Fruit fly (Drosophila melanogaster) whole organism, prepupa: ENCODE data around the gene CG31380.

Source experiments
- Blimp-1 ChIP-seq: fragments of 200-800 bp; sonication (Bioruptor generic); optimal IDR thresholded peaks from 3 replicates; lab custom pipeline; 2017; ENCODE audit warnings: missing biosample characterization, missing genetic modification characterization, mild to moderate bottlenecking, moderate library complexity, missing genetic modification reagents
- CG10669 ChIP-seq: fragments of 200-800 bp; sonication (Bioruptor generic); optimal IDR thresholded peaks from 3 replicates; lab custom pipeline; 2018; ENCODE audit warnings: missing biosample characterization, mild to moderate bottlenecking, missing genetic modification characterization, moderate library complexity
- CG11294 ChIP-seq: fragments of 200-800 bp; sonication (Bioruptor generic); IDR thresholded peaks from 2 replicates; pipeline ENCODE4 v1.3.6; 2022; ENCODE audit warnings: missing biosample characterization, missing genetic modification characterization
- CG11762 ChIP-seq: fragments of 200-800 bp; sonication (Bioruptor generic); optimal IDR thresholded peaks from 3 replicates; lab custom pipeline; 2016; ENCODE audit warnings: missing biosample characterization, missing genetic modification characterization; ENCODE audit not compliant: insufficient read depth
- CG11902 ChIP-seq: fragments of 200-800 bp; sonication (Bioruptor generic); optimal IDR thresholded peaks from 3 replicates; lab custom pipeline; 2016; ENCODE audit warnings: missing biosample characterization, missing genetic modification characterization
- CG15336 ChIP-seq: fragments of 200-800 bp; sonication (Bioruptor generic); IDR thresholded peaks from 2 replicates; pipeline ENCODE4 v1.3.6; 2022; ENCODE audit warnings: missing biosample characterization, missing genetic modification characterization
- CG1621 ChIP-seq: fragments of 200-800 bp; sonication (Bioruptor generic); optimal IDR thresholded peaks from 3 replicates; lab custom pipeline; 2018; ENCODE audit warnings: missing biosample characterization, mild to moderate bottlenecking, missing genetic modification characterization
- CG16779 ChIP-seq: fragments of 200-800 bp; sonication (Bioruptor generic); optimal IDR thresholded peaks from 3 replicates; lab custom pipeline; 2017; ENCODE audit warnings: missing biosample characterization, mild to moderate bottlenecking, missing genetic modification characterization
- CG3032 ChIP-seq: fragments of 200-800 bp; optimal IDR thresholded peaks from 2 replicates; lab custom pipeline; 2019; ENCODE audit warnings: missing biosample characterization, mild to moderate bottlenecking, missing genetic modification characterization, moderate library complexity
- CG32006 ChIP-seq: fragments of 200-800 bp; sonication (Bioruptor generic); optimal IDR thresholded peaks from 3 replicates; lab custom pipeline; 2017; ENCODE audit warnings: missing biosample characterization, mild to moderate bottlenecking, missing genetic modification characterization
- CG6163 ChIP-seq: fragments of 200-800 bp; sonication (Bioruptor generic); IDR thresholded peaks from 3 replicates; pipeline ENCODE4 v1.3.6; 2022; ENCODE audit warnings: missing biosample characterization, missing genetic modification characterization
- CG6276 ChIP-seq: fragments of 200-800 bp; sonication (Bioruptor generic); optimal IDR thresholded peaks from 2 replicates; lab custom pipeline; 2017; ENCODE audit warnings: missing biosample characterization, mild to moderate bottlenecking, missing genetic modification characterization
- CG6854 ChIP-seq: fragments of 200-800 bp; sonication (Bioruptor generic); optimal IDR thresholded peaks from 2 replicates; lab custom pipeline; 2017; ENCODE audit warnings: missing biosample characterization, mild to moderate bottlenecking, missing genetic modification characterization
- CG8319 ChIP-seq: fragments of 200-800 bp; sonication (Bioruptor generic); optimal IDR thresholded peaks from 3 replicates; lab custom pipeline; 2016; ENCODE audit warnings: missing biosample characterization, missing genetic modification characterization
- Eip93F ChIP-seq: fragments of 200-800 bp; sonication (Bioruptor generic); optimal IDR thresholded peaks from 2 replicates; lab custom pipeline; 2016; ENCODE audit warnings: missing biosample characterization, mild to moderate bottlenecking, missing genetic modification characterization
- OdsH ChIP-seq: fragments of 200-800 bp; sonication (Bioruptor generic); optimal IDR thresholded peaks from 3 replicates; lab custom pipeline; 2016; ENCODE audit warnings: missing biosample characterization, missing genetic modification characterization
- Smox ChIP-seq: fragments of 200-800 bp; sonication (Bioruptor generic); optimal IDR thresholded peaks from 3 replicates; lab custom pipeline; 2016; ENCODE audit warnings: missing biosample characterization, missing genetic modification characterization
- Sox102F ChIP-seq: fragments of 200-800 bp; sonication (Bioruptor generic); optimal IDR thresholded peaks from 2 replicates; lab custom pipeline; 2016; ENCODE audit warnings: missing biosample characterization, mild to moderate bottlenecking, missing genetic modification characterization
- Sox14 ChIP-seq: fragments of 200-800 bp; sonication (Bioruptor generic); optimal IDR thresholded peaks from 3 replicates; lab custom pipeline; 2016; ENCODE audit warnings: missing biosample characterization, missing genetic modification characterization
- achi ChIP-seq: fragments of 200-800 bp; sonication (Bioruptor generic); optimal IDR thresholded peaks from 3 replicates; lab custom pipeline; 2016; ENCODE audit warnings: missing biosample characterization, missing genetic modification characterization
- acj6 ChIP-seq: fragments of 200-800 bp; sonication (Bioruptor generic); optimal IDR thresholded peaks from 3 replicates; lab custom pipeline; 2016; ENCODE audit warnings: missing biosample characterization, missing genetic modification characterization
- cyc ChIP-seq: fragments of 200-800 bp; sonication (Bioruptor generic); optimal IDR thresholded peaks from 3 replicates; lab custom pipeline; 2016; ENCODE audit warnings: missing biosample characterization, missing genetic modification characterization
- dsx ChIP-seq: fragments of 200-800 bp; optimal IDR thresholded peaks from 3 replicates; lab custom pipeline; 2019; ENCODE audit warnings: missing biosample characterization, mild to moderate bottlenecking, missing genetic modification characterization, moderate library complexity; ENCODE audit not compliant: poor library complexity, severe bottlenecking
- fd85E ChIP-seq: fragments of 200-800 bp; sonication (Bioruptor generic); optimal IDR thresholded peaks from 3 replicates; lab custom pipeline; 2016; ENCODE audit warnings: missing biosample characterization, missing genetic modification characterization
- fkh ChIP-seq: fragments of 200-800 bp; sonication (Bioruptor generic); optimal IDR thresholded peaks from 3 replicates; lab custom pipeline; 2017; ENCODE audit warnings: missing biosample characterization, mild to moderate bottlenecking, missing genetic modification characterization, moderate library complexity
- lz ChIP-seq: fragments of 200-800 bp; sonication (Bioruptor generic); optimal IDR thresholded peaks from 3 replicates; lab custom pipeline; 2016; ENCODE audit warnings: missing biosample characterization, missing genetic modification characterization
- salr ChIP-seq, 2 experiments: fragments of 200-800 bp; sonication (Bioruptor generic); optimal IDR thresholded peaks; 3 replicates each; lab custom pipeline; 2016 to 2018; ENCODE audit warnings: missing biosample characterization in 2 of 2, missing genetic modification characterization in 2 of 2, mild to moderate bottlenecking in 1 of 2
- svp ChIP-seq: fragments of 200-800 bp; sonication (Bioruptor generic); peaks from one replicate; lab custom pipeline; 2016; ENCODE audit warnings: missing biosample characterization, missing genetic modification characterization
- topi ChIP-seq: fragments of 200-800 bp; sonication (Bioruptor generic); optimal IDR thresholded peaks from 3 replicates; lab custom pipeline; 2016; ENCODE audit warnings: missing biosample characterization, missing genetic modification characterization
- vri ChIP-seq: fragments of 200-800 bp; sonication (Bioruptor generic); optimal IDR thresholded peaks from 3 replicates; lab custom pipeline; 2016; ENCODE audit warnings: missing biosample characterization, mild to moderate bottlenecking, missing genetic modification characterization

Gene CG31380

dm6 chr3R:25815179-25815578 lies 25.9 kb upstream of the CG31380 start, which contains the start of gene CG14354:
CG14354 (plus strand) TSS chr3R:25815479.
- TF ChIP-seq Sox102F (GFP tag; lab: Kevin White, UChicago): no peak
- TF ChIP-seq CG1621 (tag; lab: Kevin White, UChicago): no peak
- no peak for TF ChIP-seq lz
- no peak for TF ChIP-seq acj6 (GFP tag; lab: Kevin White, UChicago)
- TF ChIP-seq OdsH (GFP tag; lab: Kevin White, UChicago): no peak
- no peak for TF ChIP-seq CG6163
- no peak for TF ChIP-seq fd85E (GFP tag; lab: Kevin White, UChicago)

dm6 chr3R:25811611-25812010 lies 22.4 kb upstream of the CG31380 start, which contains the start of the genes Acam and CG17770:
Acam (plus strand) TSS chr3R:25811911.
CG17770 (plus strand) TSS chr3R:25811911.
- no peak for TF ChIP-seq topi (GFP tag; lab: Kevin White, UChicago)
- TF ChIP-seq CG11762 (GFP tag; lab: Kevin White, UChicago): no peak
- no peak for TF ChIP-seq OdsH (GFP tag; lab: Kevin White, UChicago)
- TF ChIP-seq CG15336 (GFP tag; lab: Robert Waterston, UW): no peak
- no peak for TF ChIP-seq Sox102F (GFP tag; lab: Kevin White, UChicago)
- no peak for TF ChIP-seq CG11902 (GFP tag; lab: Kevin White, UChicago)
- no peak for TF ChIP-seq CG32006 (GFP tag; lab: Kevin White, UChicago)
- no peak for TF ChIP-seq CG10669 (GFP tag; lab: Kevin White, UChicago)
- no peak for TF ChIP-seq Blimp-1 (GFP tag; lab: Kevin White, UChicago)
- no peak for TF ChIP-seq salr (GFP tag; optimal IDR thresholded peaks at IDR 0.05; lab: Kevin White, UChicago)

- TF ChIP-seq CG16779 (tag; lab: Kevin White, UChicago): no peak
- no peak for TF ChIP-seq fd85E (GFP tag; lab: Kevin White, UChicago)
- TF ChIP-seq CG6854 (GFP tag; lab: Kevin White, UChicago): no peak
- TF ChIP-seq achi (GFP tag; lab: Kevin White, UChicago): no peak
- no peak for TF ChIP-seq CG11294
- no peak for TF ChIP-seq Eip93F
- no peak for TF ChIP-seq salr (GFP tag; optimal IDR thresholded peaks at IDR 0.05; lab: Kevin White, UChicago)
- TF ChIP-seq Blimp-1 (GFP tag; lab: Kevin White, UChicago): no peak
- TF ChIP-seq CG3032 (tag; lab: Kevin White, UChicago): no peak
- no peak for TF ChIP-seq OdsH (GFP tag; lab: Kevin White, UChicago)
- TF ChIP-seq Smox (GFP tag; lab: Kevin White, UChicago): no peak
- no peak for TF ChIP-seq Sox14 (GFP tag; lab: Kevin White, UChicago)
- TF ChIP-seq CG8319 (GFP tag; lab: Kevin White, UChicago): no peak
- TF ChIP-seq, all 60 proteins: peak for 0
These were observed 21.5 kb upstream of the CG31380 start, which contains the start of gene CG5024 for dm6 chr3R:25810796-25811195. CG5024 (plus strand) TSS chr3R:25811096.

- no peak for TF ChIP-seq dsx
- no peak for TF ChIP-seq fkh (GFP tag; lab: Kevin White, UChicago)
- TF ChIP-seq CG6276 (GFP tag; lab: Kevin White, UChicago): no peak
- no peak for TF ChIP-seq CG11294
- TF ChIP-seq cyc (GFP tag; lab: Kevin White, UChicago): no peak
- no peak for TF ChIP-seq vri (GFP tag; lab: Kevin White, UChicago)
- no peak for TF ChIP-seq Blimp-1 (GFP tag; lab: Kevin White, UChicago)
- no peak for TF ChIP-seq Eip93F
- TF ChIP-seq CG16779 (tag; lab: Kevin White, UChicago): no peak
These were observed 16.9 kb upstream of the CG31380 start, which contains the start of gene BG642167 for dm6 chr3R:25806145-25806544. BG642167 (plus strand) TSS chr3R:25806445.

- TF ChIP-seq CG11762 (GFP tag; lab: Kevin White, UChicago): no peak
- TF ChIP-seq CG8319 (GFP tag; lab: Kevin White, UChicago): no peak
- TF ChIP-seq CG11294: no peak
- TF ChIP-seq svp (GFP tag; lab: Kevin White, UChicago): no peak
These were observed 2.6 kb upstream of the CG31380 start for dm6 chr3R:25791807-25792206.
